Fruit fly (Drosophila melanogaster): Measurements from ENCODE around the gene CG32388.

dm6 chr3L:6975875-6976274 is 8.5 kb downstream of the CG32388 start:
- TF ChIP-seq OdsH (GFP tag; optimal IDR thresholded peaks at IDR 0.05) (no peak), Blimp-1 (GFP tag; optimal IDR thresholded peaks at IDR 0.05) (no peak), CG16779 (tag; optimal IDR thresholded peaks at IDR 0.05) (no peak), fd85E (GFP tag; optimal IDR thresholded peaks at IDR 0.05) (no peak), CG6276 (GFP tag; optimal IDR thresholded peaks at IDR 0.05) (no peak)

All from whole organism, prepupa.